Fruit fly (Drosophila melanogaster): Measurements from ENCODE around the gene CG5004.

Gene CG5004

DNA sequence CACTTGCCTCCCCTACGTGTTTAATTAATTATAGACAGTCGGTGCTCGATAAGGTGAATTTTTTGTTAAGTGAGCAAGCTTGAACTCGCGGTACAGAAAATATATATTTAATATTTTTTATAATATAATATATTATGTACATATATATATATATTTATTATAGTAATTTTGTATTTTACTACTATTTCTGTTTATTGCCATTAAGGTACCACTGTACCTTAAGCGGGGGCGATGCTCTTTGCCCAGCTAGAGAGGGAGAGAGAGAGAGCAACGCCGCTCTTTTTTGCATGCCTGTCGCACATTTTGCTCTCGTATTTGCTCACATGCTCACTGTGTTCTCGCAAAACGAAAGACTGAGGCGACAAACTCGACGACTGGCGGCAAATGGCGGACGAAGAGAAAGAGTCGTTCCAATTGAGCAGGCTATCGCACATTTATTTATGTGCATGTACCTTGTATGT, 63.1 kb downstream of the CG5004 start:
- TF ChIP-seq acj6 (GFP tag; optimal IDR thresholded peaks at IDR 0.05) (peak; percentile 40), CG6163 (GFP tag; IDR thresholded peaks at IDR 0.05) (peak; percentile 79), CG1621 (tag; optimal IDR thresholded peaks at IDR 0.05) (peak; percentile 28), eg (GFP tag; IDR thresholded peaks at IDR 0.05) (peak; percentile 86), Hr39 (GFP tag; optimal IDR thresholded peaks at IDR 0.05) (no peak), vri (GFP tag; optimal IDR thresholded peaks at IDR 0.05) (peak; percentile 18), CG6792 (GFP tag; optimal IDR thresholded peaks at IDR 0.05) (peak; percentile 49), CG10669 (GFP tag; optimal IDR thresholded peaks at IDR 0.05) (peak; percentile 65), fkh (GFP tag; optimal IDR thresholded peaks at IDR 0.05) (no peak), CG31627 (GFP tag; optimal IDR thresholded peaks at IDR 0.05) (no peak), CG6276 (GFP tag; optimal IDR thresholded peaks at IDR 0.05) (peak; percentile 84), CG34406 (GFP tag; optimal IDR thresholded peaks at IDR 0.05) (peak; percentile 61), CG32006 (GFP tag; optimal IDR thresholded peaks at IDR 0.05) (peak; percentile 84), fd85E (GFP tag; optimal IDR thresholded peaks at IDR 0.05) (peak; percentile 47), CG9139 (GFP tag; optimal IDR thresholded peaks at IDR 0.05) (peak; percentile 40), fd59A (GFP tag; optimal IDR thresholded peaks at IDR 0.05) (no peak), Eip93F (GFP tag; optimal IDR thresholded peaks at IDR 0.05) (no peak), topi (GFP tag; optimal IDR thresholded peaks at IDR 0.05) (no peak), CG11902 (GFP tag; optimal IDR thresholded peaks at IDR 0.05) (peak; percentile 16), dac (GFP tag; optimal IDR thresholded peaks at IDR 0.05) (peak; percentile 51), Lpt (GFP tag; optimal IDR thresholded peaks at IDR 0.05) (peak; percentile 18), Hr38 (GFP tag; optimal IDR thresholded peaks at IDR 0.05) (no peak), CG6808 (GFP tag; optimal IDR thresholded peaks at IDR 0.05) (peak; percentile 73), Met (GFP tag; optimal IDR thresholded peaks at IDR 0.05) (peak; percentile 37), Eip78C (GFP tag) (peak; percentile 74), Smox (GFP tag; optimal IDR thresholded peaks at IDR 0.05) (no peak), Hr4 (GFP tag; optimal IDR thresholded peaks at IDR 0.05) (peak; percentile 50), Blimp-1 (GFP tag; optimal IDR thresholded peaks at IDR 0.05) (peak; percentile 4), spab (GFP tag; optimal IDR thresholded peaks at IDR 0.05) (peak; percentile 49), achi (GFP tag; optimal IDR thresholded peaks at IDR 0.05) (peak; percentile 76), CG15336 (GFP tag; IDR thresholded peaks at IDR 0.05) (peak; percentile 89), Sox15 (GFP tag; optimal IDR thresholded peaks at IDR 0.05) (no peak), OdsH (GFP tag; optimal IDR thresholded peaks at IDR 0.05) (peak; percentile 54), Sox102F (GFP tag; optimal IDR thresholded peaks at IDR 0.05) (peak; percentile 13), CG10631 (GFP tag; optimal IDR thresholded peaks at IDR 0.05) (peak; percentile 73), Sox14 (GFP tag; optimal IDR thresholded peaks at IDR 0.05) (no peak), ss (GFP tag; optimal IDR thresholded peaks at IDR 0.05) (peak; percentile 70 to 77), CG7368 (GFP tag; optimal IDR thresholded peaks at IDR 0.05) (peak; percentile 25), CG4318 (GFP tag; optimal IDR thresholded peaks at IDR 0.05) (peak; percentile 57), lz (GFP tag; optimal IDR thresholded peaks at IDR 0.05) (peak; percentile 27), CG8119 (GFP tag; IDR thresholded peaks at IDR 0.05) (peak; percentile 86), pdm3 (GFP tag; optimal IDR thresholded peaks at IDR 0.05) (peak; percentile 27), CG8319 (GFP tag; optimal IDR thresholded peaks at IDR 0.05) (peak; percentile 8), CG11762 (GFP tag; optimal IDR thresholded peaks at IDR 0.05; ENCODE audit: insufficient read depth) (no peak), salr (GFP tag; optimal IDR thresholded peaks at IDR 0.05) (peak; percentile 5 to 51), CG16779 (tag; optimal IDR thresholded peaks at IDR 0.05) (peak; percentile 58), svp (GFP tag) (no peak), Ets96B (tag; optimal IDR thresholded peaks at IDR 0.05) (peak; percentile 63), Gug (GFP tag; IDR thresholded peaks at IDR 0.05) (peak; percentile 65), CG11294 (GFP tag; IDR thresholded peaks at IDR 0.05) (peak; percentile 57), dsx (GFP tag; optimal IDR thresholded peaks at IDR 0.05; ENCODE audit: poor library complexity, severe bottlenecking) (peak; percentile 68), Eip75B (GFP tag; optimal IDR thresholded peaks at IDR 0.05) (peak; percentile 34)

Measured in whole organism, prepupa.